Worm (Caenorhabditis elegans) whole organism, L2 larva: ENCODE measurements around the gene elt-3.

Experiments used
- blmp-1 ChIP-seq: sonication (generic microtip); optimal IDR thresholded peaks from 2 replicates; lab custom pipeline; 2017; ENCODE audit warnings: missing genetic modification characterization, mild to moderate bottlenecking, missing compliant biosample characterization, antibody characterized with exemption, moderate library complexity; ENCODE audit not compliant: insufficient read depth
- ceh-82 ChIP-seq: fragments of 150-350 bp; optimal IDR thresholded peaks from 2 replicates; lab custom pipeline; 2014; ENCODE audit warnings: missing biosample characterization, missing genetic modification characterization
- egl-27 ChIP-seq: sonication (generic microtip); optimal IDR thresholded peaks from 3 replicates; lab custom pipeline; 2017; ENCODE audit warnings: missing biosample characterization, missing genetic modification reagents, missing genetic modification characterization
- lin-13 ChIP-seq: fragments of 150-350 bp; optimal IDR thresholded peaks from 2 replicates; lab custom pipeline; 2014; ENCODE audit warnings: missing biosample characterization, missing genetic modification reagents, missing genetic modification characterization
- mab-5 ChIP-seq: fragments of 150-350 bp; optimal IDR thresholded peaks from 2 replicates; lab custom pipeline; 2014; ENCODE audit warnings: missing biosample characterization, missing genetic modification characterization
- nhr-77 ChIP-seq: fragments of 150-350 bp; optimal IDR thresholded peaks from 2 replicates; lab custom pipeline; 2014; ENCODE audit warnings: missing biosample characterization, missing genetic modification characterization

DNA sequence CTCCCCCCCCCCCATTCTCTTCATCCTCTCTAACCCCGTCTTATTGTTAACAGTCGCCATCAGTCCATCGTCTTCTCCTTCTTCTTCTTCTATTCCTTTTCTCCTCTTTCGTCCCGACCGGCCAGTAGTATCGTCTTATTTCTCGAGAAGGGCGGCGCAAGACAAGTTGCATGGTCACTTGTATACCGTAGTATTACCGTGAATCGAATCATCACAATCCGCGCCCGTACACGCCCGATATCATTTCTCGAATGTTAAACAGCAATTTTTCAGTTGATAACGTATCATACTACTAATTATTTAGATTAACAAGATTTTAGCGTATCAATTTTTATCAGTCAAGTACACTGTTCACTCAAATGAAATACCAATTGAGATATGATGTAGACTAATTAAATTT, 3.2 kb downstream of the elt-3 start:
- TF ChIP-seq blmp-1 (tag; lab: Kevin White, UChicago) (no peak), ceh-82 (tag; lab: Kevin White, UChicago) (no peak), nhr-77 (tag; lab: Kevin White, UChicago) (no peak), egl-27 (tag; lab: Kevin White, UChicago) (no peak), lin-13 (GFP tag; lab: Kevin White, UChicago) (no peak), mab-5 (tag; lab: Kevin White, UChicago) (no peak)
